Worm (Caenorhabditis elegans): ENCODE data around the gene set-30.

The set-30 gene

ce11 chrX:4998875-4999274 is at the start of gene set-30:
set-30 (plus strand) TSS chrX:4999270.
- TF ChIP-seq egl-18 (GFP tag; IDR thresholded peaks at IDR 0.05) (no peak), zfh-2 (GFP tag; conservative IDR thresholded peaks at IDR 0.05) (peak; percentile 56; the same call in 1 of the 2 replicates)

- TF ChIP-seq ztf-6 (GFP tag; IDR thresholded peaks at IDR 0.05) (no peak), attf-6 (GFP tag; IDR thresholded peaks at IDR 0.05) (no peak), lsl-1 (GFP tag; optimal IDR thresholded peaks at IDR 0.05) (no peak), snpc-1.1 (tag; optimal IDR thresholded peaks at IDR 0.05; ENCODE audit: insufficient read depth) (no peak), D2030.7 (GFP tag; IDR thresholded peaks at IDR 0.05) (no peak), zfh-2 (GFP tag; conservative IDR thresholded peaks at IDR 0.05) (peak; percentile 66), ekl-4 (GFP tag; IDR thresholded peaks at IDR 0.05) (no peak), bed-2 (GFP tag; IDR thresholded peaks at IDR 0.05) (no peak)
These were observed 41.8 kb upstream of the set-30 start, which contains the start of gene M03F4.4 for ce11 chrX:4957259-4957658. M03F4.4 (minus strand) TSS chrX:4957418.

- TF ChIP-seq snpc-4 (GFP tag; optimal IDR thresholded peaks at IDR 0.05) (no peak), snpc-4 (tag; optimal IDR thresholded peaks at IDR 0.05) (no peak), hsf-1 (GFP tag; IDR thresholded peaks at IDR 0.05) (no peak)
These were observed 40.1 kb upstream of the set-30 start for ce11 chrX:4958986-4959385.

ce11 chrX:4959440-4959839 is 39.6 kb upstream of the set-30 start:
- TF ChIP-seq zfh-2 (GFP tag; conservative IDR thresholded peaks at IDR 0.05) (0 out of 2 replicates have a peak, but pooled peaks have one; percentile 30), ceh-79 (tag; optimal IDR thresholded peaks at IDR 0.05) (no peak)

ce11 chrX:4960422-4960821 is 38.6 kb upstream of the set-30 start, which contains the start of gene act-4:
act-4 (plus strand) TSS chrX:4960621.
- no peak for TF ChIP-seq ztf-22 (GFP tag; optimal IDR thresholded peaks at IDR 0.05)
- no peak for TF ChIP-seq aptf-3 (GFP tag; IDR thresholded peaks at IDR 0.05)
- no peak for TF ChIP-seq F49E8.2 (tag; optimal IDR thresholded peaks at IDR 0.05; ENCODE audit: insufficient read depth)
- TF ChIP-seq D2030.7 (GFP tag; IDR thresholded peaks at IDR 0.05): no peak
- no peak for TF ChIP-seq B0336.3 (GFP tag; IDR thresholded peaks at IDR 0.05)
- no peak for TF ChIP-seq him-1 (tag; optimal IDR thresholded peaks at IDR 0.05)
- no peak for TF ChIP-seq cebp-2 (GFP tag; IDR thresholded peaks at IDR 0.05)
- TF ChIP-seq K11D2.4 (GFP tag; IDR thresholded peaks at IDR 0.05): 0 out of 2 replicates have a peak, but pooled peaks have one; percentile 43
- TF ChIP-seq lir-1 (GFP tag; conservative IDR thresholded peaks at IDR 0.05): no peak
- TF ChIP-seq tbp1 (GFP tag; optimal IDR thresholded peaks at IDR 0.05): peak; percentile 50
- no peak for TF ChIP-seq ztf-3 (GFP tag; optimal IDR thresholded peaks at IDR 0.05)
- TF ChIP-seq T07F8.4 (tag; optimal IDR thresholded peaks at IDR 0.05): no peak
- TF ChIP-seq ceh-58 (GFP tag; IDR thresholded peaks at IDR 0.05): no peak
- no peak for TF ChIP-seq mes-4 (tag; optimal IDR thresholded peaks at IDR 0.05)
- TF ChIP-seq lag-1 (GFP tag; IDR thresholded peaks at IDR 0.05): no peak
- TF ChIP-seq efl-1 (GFP tag; optimal IDR thresholded peaks at IDR 0.05): no peak
- no peak for TF ChIP-seq akir-1 (GFP tag; optimal IDR thresholded peaks at IDR 0.05)
- TF ChIP-seq ama-1 (optimal IDR thresholded peaks at IDR 0.05): peak; percentile 84
- peak in 1 of 2 experiments; percentile 26 for TF ChIP-seq ama-1 (GFP tag; optimal IDR thresholded peaks at IDR 0.05)
- TF ChIP-seq unc-130 (GFP tag; optimal IDR thresholded peaks at IDR 0.05): no peak
- TF ChIP-seq pbrm-1 (GFP tag; IDR thresholded peaks at IDR 0.05): 0 out of 2 replicates have a peak, but pooled peaks have one; percentile 28
- TF ChIP-seq atf-7 (tag; optimal IDR thresholded peaks at IDR 0.05): peak; percentile 40
- peak; percentile 5 for TF ChIP-seq die-1 (tag; optimal IDR thresholded peaks at IDR 0.05)
- 0 out of 2 replicates have a peak, but pooled peaks have one; percentile 45 for TF ChIP-seq egl-18 (GFP tag; IDR thresholded peaks at IDR 0.05)
- TF ChIP-seq Y79H2A.3 (GFP tag; conservative IDR thresholded peaks at IDR 0.05): no peak
- no peak for TF ChIP-seq cebp-1 (GFP tag; IDR thresholded peaks at IDR 0.05)
- TF ChIP-seq cebp-1 (tag; optimal IDR thresholded peaks at IDR 0.05): peak; percentile 58
- no peak for TF ChIP-seq mel-28 (tag; optimal IDR thresholded peaks at IDR 0.05; ENCODE audit: borderline replicate concordance)
- no peak for TF ChIP-seq hrde-1 (tag; optimal IDR thresholded peaks at IDR 0.05; ENCODE audit: borderline replicate concordance)
- TF ChIP-seq egrh-3 (GFP tag; IDR thresholded peaks at IDR 0.05): peak; percentile 43; the same call in 1 of the 2 replicates
- no peak for TF ChIP-seq tbx-9 (tag; optimal IDR thresholded peaks at IDR 0.05; ENCODE audit: borderline replicate concordance)

Measured in whole organism, young adult.